Worm (Caenorhabditis elegans) whole organism, young adult: ENCODE measurements around the gene gln-6.
A peak's percentile ranks its signal among the peaks of the same experiment; 100 is the strongest.

Experiments used
- B0019.2 ChIP-seq: fragments of 200-800 bp; sonication (Bioruptor generic); conservative IDR thresholded peaks from 2 replicates; pipeline ENCODE4 v1.3.6; 2022; ENCODE audit warnings: missing genetic modification reagents, missing genetic modification characterization, missing compliant biosample characterization
- B0035.1 ChIP-seq: sonication (generic microtip); optimal IDR thresholded peaks from 2 replicates; lab custom pipeline; 2016; ENCODE audit warnings: missing genetic modification characterization, mild to moderate bottlenecking, missing compliant biosample characterization, missing genotype, missing genetic modification reagents
- B0336.3 ChIP-seq: fragments of 200-800 bp; sonication (Bioruptor generic); IDR thresholded peaks from 2 replicates; pipeline ENCODE4 v1.3.6; 2022; ENCODE audit warnings: missing genetic modification characterization, missing compliant biosample characterization
- D2030.7 ChIP-seq: fragments of 200-800 bp; sonication (Bioruptor generic); IDR thresholded peaks from 2 replicates; pipeline ENCODE4 v1.3.6; 2022; ENCODE audit warnings: missing genetic modification reagents, missing genetic modification characterization, missing compliant biosample characterization
- F37B4.10 ChIP-seq: fragments of 200-800 bp; sonication (Bioruptor generic); IDR thresholded peaks from 2 replicates; pipeline ENCODE4 v1.3.6; 2022; ENCODE audit warnings: missing genetic modification characterization, missing compliant biosample characterization
- F49E8.2 ChIP-seq: sonication (generic microtip); optimal IDR thresholded peaks from 3 replicates; lab custom pipeline; 2017; ENCODE audit warnings: missing genetic modification characterization, mild to moderate bottlenecking, missing compliant biosample characterization, antibody characterized with exemption, moderate library complexity; ENCODE audit not compliant: insufficient read depth
- K11D2.4 ChIP-seq: fragments of 200-800 bp; sonication (Bioruptor generic); IDR thresholded peaks from 2 replicates; pipeline ENCODE4 v1.3.6; 2022; ENCODE audit warnings: missing genetic modification reagents, missing genetic modification characterization, missing compliant biosample characterization
- T07F8.4 ChIP-seq: sonication (generic microtip); optimal IDR thresholded peaks from 2 replicates; lab custom pipeline; 2016; ENCODE audit warnings: mild to moderate bottlenecking, missing genetic modification characterization, moderate library complexity, missing compliant biosample characterization
- Y53G8AR.9 ChIP-seq: fragments of 200-800 bp; sonication (Bioruptor generic); conservative IDR thresholded peaks from 2 replicates; pipeline ENCODE4 v1.3.6; 2022; ENCODE audit warnings: missing genetic modification reagents, missing genetic modification characterization, missing compliant biosample characterization
- Y67H2A.10 ChIP-seq: fragments of 200-800 bp; sonication (Bioruptor generic); conservative IDR thresholded peaks from 2 replicates; pipeline ENCODE4 v1.3.6; 2022; ENCODE audit warnings: missing genetic modification reagents, missing genetic modification characterization, missing compliant biosample characterization
- Y95B8A.8 ChIP-seq: fragments of 200-800 bp; sonication (Bioruptor generic); IDR thresholded peaks from 2 replicates; pipeline ENCODE4 v1.3.6; 2022; ENCODE audit warnings: missing genetic modification reagents, missing genetic modification characterization, missing compliant biosample characterization
- akir-1 ChIP-seq: fragments of 200-800 bp; sonication (Bioruptor generic); optimal IDR thresholded peaks from 2 replicates; lab custom pipeline; 2018; ENCODE audit warnings: mild to moderate bottlenecking, missing genetic modification characterization, moderate library complexity, missing compliant biosample characterization
- ama-1 ChIP-seq, 3 experiments: fragments of 150-350 bp in 1 of 3; sonication (generic microtip) in 2 of 3; optimal IDR thresholded peaks; 2 replicates each; lab custom pipeline; 2014 to 2018; ENCODE audit warnings: missing biosample characterization in 2 of 3, missing genetic modification characterization in 2 of 3, missing genetic modification reagents in 2 of 3
- athp-1 ChIP-seq: sonication (generic microtip); optimal IDR thresholded peaks from 2 replicates; lab custom pipeline; 2017; ENCODE audit warnings: mild to moderate bottlenecking, missing genetic modification characterization, missing compliant biosample characterization
- attf-3 ChIP-seq: fragments of 200-800 bp; sonication (Bioruptor generic); conservative IDR thresholded peaks from 2 replicates; pipeline ENCODE4 v1.3.6; 2022; ENCODE audit warnings: missing genetic modification reagents, missing genetic modification characterization, missing compliant biosample characterization
- bed-1 ChIP-seq: fragments of 200-800 bp; sonication (Bioruptor generic); IDR thresholded peaks from 2 replicates; pipeline ENCODE4 v1.3.6; 2022; ENCODE audit warnings: missing genetic modification reagents, missing genetic modification characterization, missing compliant biosample characterization
- ccch-3 ChIP-seq: fragments of 200-800 bp; sonication (Bioruptor generic); optimal IDR thresholded peaks from 2 replicates; lab custom pipeline; 2018; ENCODE audit warnings: mild to moderate bottlenecking, missing genetic modification characterization, missing compliant biosample characterization
- cebp-1 ChIP-seq, 2 experiments: fragments of 200-800 bp in 1 of 2; sonication (Bioruptor generic) in 1 of 2; sonication (generic microtip) in 1 of 2; IDR thresholded peaks in 1 of 2; optimal IDR thresholded peaks in 1 of 2; 2 replicates each; pipeline versions ENCODE4 v1.3.6 to Lab custom; 2017 to 2022; ENCODE audit warnings: missing compliant biosample characterization in 2 of 2, missing genetic modification characterization in 2 of 2, mild to moderate bottlenecking in 1 of 2, missing genetic modification reagents in 1 of 2, moderate library complexity in 1 of 2
- cebp-2 ChIP-seq: fragments of 200-800 bp; sonication (Bioruptor generic); IDR thresholded peaks from 2 replicates; pipeline ENCODE4 v1.3.6; 2022; ENCODE audit warnings: missing genetic modification characterization, missing compliant biosample characterization
- ceh-100 ChIP-seq: fragments of 200-800 bp; sonication (Bioruptor generic); IDR thresholded peaks from 2 replicates; pipeline ENCODE4 v1.3.6; 2022; ENCODE audit warnings: missing genetic modification reagents, missing genetic modification characterization, missing compliant biosample characterization
- efl-1 ChIP-seq: fragments of 150-350 bp; optimal IDR thresholded peaks from 2 replicates; lab custom pipeline; 2014; ENCODE audit warnings: missing biosample characterization, missing genetic modification reagents, missing genetic modification characterization
- egl-18 ChIP-seq: fragments of 200-800 bp; sonication (Bioruptor generic); IDR thresholded peaks from 2 replicates; pipeline ENCODE4 v1.3.6; 2022; ENCODE audit warnings: missing genetic modification reagents, missing genetic modification characterization, missing compliant biosample characterization
- gei-17 ChIP-seq: fragments of 200-800 bp; sonication (Bioruptor generic); optimal IDR thresholded peaks from 2 replicates; lab custom pipeline; 2018; ENCODE audit warnings: mild to moderate bottlenecking, missing genetic modification characterization, missing compliant biosample characterization
- him-1 ChIP-seq: sonication (generic microtip); optimal IDR thresholded peaks from 2 replicates; lab custom pipeline; 2016; ENCODE audit warnings: missing genotype, missing genetic modification reagents, missing genetic modification characterization, missing compliant biosample characterization
- hlh-12 ChIP-seq: sonication (generic microtip); optimal IDR thresholded peaks from 2 replicates; lab custom pipeline; 2016; ENCODE audit warnings: missing genetic modification characterization, missing compliant biosample characterization
- hlh-26 ChIP-seq: fragments of 200-800 bp; sonication (Bioruptor generic); conservative IDR thresholded peaks from 2 replicates; pipeline ENCODE4 v1.3.6; 2022; ENCODE audit warnings: missing genetic modification reagents, missing genetic modification characterization, missing compliant biosample characterization
- hmg-20 ChIP-seq: fragments of 200-800 bp; sonication (Bioruptor generic); IDR thresholded peaks from 2 replicates; pipeline ENCODE4 v1.3.6; 2022; ENCODE audit warnings: missing genetic modification reagents, missing genetic modification characterization, missing compliant biosample characterization
- let-526 ChIP-seq: fragments of 200-800 bp; sonication (Bioruptor generic); IDR thresholded peaks from 2 replicates; pipeline ENCODE4 v1.3.6; 2022; ENCODE audit warnings: missing genetic modification reagents, missing genetic modification characterization, missing compliant biosample characterization
- lin-54 ChIP-seq: fragments of 200-800 bp; sonication (Bioruptor generic); optimal IDR thresholded peaks from 2 replicates; lab custom pipeline; 2018; ENCODE audit warnings: mild to moderate bottlenecking, missing genetic modification characterization, missing compliant biosample characterization
- lsy-27 ChIP-seq: sonication (generic microtip); optimal IDR thresholded peaks from 2 replicates; lab custom pipeline; 2017; ENCODE audit warnings: missing genetic modification characterization, mild to moderate bottlenecking, missing compliant biosample characterization, antibody characterized with exemption, missing genotype, borderline replicate concordance; ENCODE audit not compliant: insufficient read depth
- madf-3 ChIP-seq: fragments of 200-800 bp; sonication (Bioruptor generic); IDR thresholded peaks from 2 replicates; pipeline ENCODE4 v1.3.6; 2022; ENCODE audit warnings: missing genetic modification reagents, missing genetic modification characterization, missing compliant biosample characterization
- madf-6 ChIP-seq: fragments of 200-800 bp; sonication (Bioruptor generic); IDR thresholded peaks from 2 replicates; pipeline ENCODE4 v1.3.6; 2022; ENCODE audit warnings: missing genetic modification reagents, missing genetic modification characterization, missing compliant biosample characterization
- madf-8 ChIP-seq: fragments of 200-800 bp; sonication (Bioruptor generic); conservative IDR thresholded peaks from 2 replicates; pipeline ENCODE4 v1.3.6; 2022; ENCODE audit warnings: missing genetic modification reagents, missing genetic modification characterization, missing compliant biosample characterization
- mxl-1 ChIP-seq: sonication (generic microtip); optimal IDR thresholded peaks from 2 replicates; lab custom pipeline; 2016; ENCODE audit warnings: missing genetic modification characterization, missing compliant biosample characterization
- nfyb-1 ChIP-seq: fragments of 200-800 bp; sonication (Bioruptor generic); IDR thresholded peaks from 2 replicates; pipeline ENCODE4 v1.3.6; 2022; ENCODE audit warnings: missing genetic modification reagents, missing genetic modification characterization, missing compliant biosample characterization
- nhr-120 ChIP-seq: fragments of 200-800 bp; sonication (Bioruptor generic); IDR thresholded peaks from 2 replicates; pipeline ENCODE4 v1.3.6; 2022; ENCODE audit warnings: missing genetic modification characterization, missing compliant biosample characterization
- nhr-90 ChIP-seq: sonication (generic microtip); optimal IDR thresholded peaks from 2 replicates; lab custom pipeline; 2016; ENCODE audit warnings: missing genotype, mild to moderate bottlenecking, missing genetic modification characterization, missing compliant biosample characterization
- pbrm-1 ChIP-seq: fragments of 200-800 bp; sonication (Bioruptor generic); IDR thresholded peaks from 2 replicates; pipeline ENCODE4 v1.3.6; 2022; ENCODE audit warnings: missing genetic modification reagents, missing genetic modification characterization, missing compliant biosample characterization
- rcor-1 ChIP-seq: fragments of 200-800 bp; sonication (Bioruptor generic); IDR thresholded peaks from 2 replicates; pipeline ENCODE4 v1.3.6; 2022; ENCODE audit warnings: missing genetic modification reagents, missing genetic modification characterization, missing compliant biosample characterization
- snpc-1.3 ChIP-seq: sonication (generic microtip); optimal IDR thresholded peaks from 2 replicates; lab custom pipeline; 2017; ENCODE audit warnings: missing genetic modification characterization, mild to moderate bottlenecking, missing compliant biosample characterization, antibody characterized with exemption, moderate library complexity, missing genotype, missing genetic modification reagents; ENCODE audit not compliant: insufficient read depth
- snpc-3.4 ChIP-seq: sonication (generic microtip); optimal IDR thresholded peaks from 2 replicates; lab custom pipeline; 2017; ENCODE audit warnings: missing genetic modification characterization, mild to moderate bottlenecking, missing compliant biosample characterization, antibody characterized with exemption, moderate library complexity, missing genotype, missing genetic modification reagents
- tbx-9 ChIP-seq: sonication (generic microtip); optimal IDR thresholded peaks from 2 replicates; lab custom pipeline; 2016; ENCODE audit warnings: borderline replicate concordance, missing genetic modification characterization, inconsistent platforms, missing compliant biosample characterization
- xnd-1 ChIP-seq: sonication (generic microtip); optimal IDR thresholded peaks from 2 replicates; lab custom pipeline; 2016; ENCODE audit warnings: missing genotype, missing genetic modification reagents, missing genetic modification characterization, missing compliant biosample characterization
- zfh-2 ChIP-seq: fragments of 200-800 bp; sonication (Bioruptor generic); conservative IDR thresholded peaks from 2 replicates; pipeline ENCODE4 v1.3.6; 2022; ENCODE audit warnings: missing genetic modification reagents, missing genetic modification characterization, missing compliant biosample characterization
- zim-3 ChIP-seq: sonication (generic microtip); optimal IDR thresholded peaks from 2 replicates; lab custom pipeline; 2017; ENCODE audit warnings: mild to moderate bottlenecking, missing genetic modification characterization, moderate library complexity, missing compliant biosample characterization
- ztf-22 ChIP-seq: fragments of 200-800 bp; sonication (Bioruptor generic); optimal IDR thresholded peaks from 2 replicates; lab custom pipeline; 2018; ENCODE audit warnings: mild to moderate bottlenecking, missing genetic modification characterization, moderate library complexity, missing compliant biosample characterization
- ztf-6 ChIP-seq: fragments of 200-800 bp; sonication (Bioruptor generic); IDR thresholded peaks from 2 replicates; pipeline ENCODE4 v1.3.6; 2022; ENCODE audit warnings: missing genetic modification reagents, missing genetic modification characterization, missing compliant biosample characterization

Gene gln-6

DNA sequence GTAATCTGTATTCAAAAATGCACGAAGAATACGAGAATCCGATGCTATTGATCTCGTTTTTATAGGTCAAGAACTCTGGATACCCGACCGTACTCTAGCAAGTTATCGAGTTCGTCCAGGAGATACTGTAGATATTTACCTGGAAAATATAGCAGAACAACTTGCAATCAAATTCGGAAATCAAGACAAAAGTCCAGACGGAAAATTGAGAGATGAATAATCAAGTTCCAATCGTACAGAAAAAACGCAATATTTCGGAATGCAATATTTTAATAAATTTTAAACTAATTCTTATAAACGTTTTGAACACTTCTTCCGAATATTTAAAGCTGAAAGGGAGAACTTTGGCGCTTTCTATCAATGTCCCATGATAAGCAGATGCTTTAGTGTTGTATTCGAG lies 1.7 kb downstream of the gln-6 start:
- TF ChIP-seq cebp-2 (GFP tag; lab: Robert Waterston, UW), result no peak
- TF ChIP-seq bed-1 (GFP tag; lab: Robert Waterston, UW), result no peak
- TF ChIP-seq snpc-3.4 (tag; lab: Kevin White, UChicago), result no peak
- TF ChIP-seq him-1 (tag; lab: Kevin White, UChicago), result peak; percentile 35
- no peak for TF ChIP-seq let-526 (GFP tag; lab: Robert Waterston, UW)
- no peak for TF ChIP-seq hlh-26 (GFP tag; lab: Robert Waterston, UW)
- TF ChIP-seq Y95B8A.8 (GFP tag; lab: Robert Waterston, UW), result peak; percentile 80; the same call in 1 of the 2 replicates
- TF ChIP-seq snpc-1.3, result no peak
- TF ChIP-seq Y67H2A.10 (GFP tag; lab: Robert Waterston, UW), result no peak
- TF ChIP-seq ccch-3 (GFP tag; lab: Kevin White, UChicago), result no peak
- TF ChIP-seq zim-3 (tag; lab: Kevin White, UChicago), result no peak
- TF ChIP-seq Y53G8AR.9, result 0 out of 2 replicates have a peak, but pooled peaks have one; percentile 65
- no peak for TF ChIP-seq akir-1
- no peak for TF ChIP-seq ceh-100
- peak; percentile 37 for TF ChIP-seq lin-54
- no peak for TF ChIP-seq attf-3 (GFP tag; lab: Robert Waterston, UW)
- no peak for TF ChIP-seq lsy-27 (tag; lab: Kevin White, UChicago)
- peak; percentile 51 for TF ChIP-seq rcor-1 (GFP tag; lab: Robert Waterston, UW)
- TF ChIP-seq cebp-1 (GFP tag; IDR thresholded peaks at IDR 0.05; lab: Robert Waterston, UW), result no peak
- peak; percentile 42 for TF ChIP-seq cebp-1 (tag; optimal IDR thresholded peaks at IDR 0.05; lab: Kevin White, UChicago)
- no peak for TF ChIP-seq ama-1 (optimal IDR thresholded peaks at IDR 0.05; lab: Kevin White, UChicago)
- TF ChIP-seq ama-1 (GFP tag; optimal IDR thresholded peaks at IDR 0.05; lab: Kevin White, UChicago), result peak in 1 of 2 experiments; percentile 22
- no peak for TF ChIP-seq B0019.2 (GFP tag; lab: Robert Waterston, UW)
- peak; percentile 48 for TF ChIP-seq tbx-9 (tag; lab: Kevin White, UChicago)
- no peak; the same call in 1 of the 2 replicates for TF ChIP-seq hmg-20 (GFP tag; lab: Robert Waterston, UW)
- peak; percentile 43 for TF ChIP-seq xnd-1 (tag; lab: Kevin White, UChicago)
- peak; percentile 59 for TF ChIP-seq F49E8.2 (tag; lab: Kevin White, UChicago)
- no peak for TF ChIP-seq F37B4.10
- no peak for TF ChIP-seq nhr-90 (tag; lab: Kevin White, UChicago)
- peak; percentile 33 for TF ChIP-seq efl-1 (GFP tag; lab: Kevin White, UChicago)
- TF ChIP-seq ztf-6 (GFP tag; lab: Robert Waterston, UW), result no peak
- no peak for TF ChIP-seq pbrm-1
- TF ChIP-seq ztf-22 (GFP tag; lab: Kevin White, UChicago), result no peak
- TF ChIP-seq madf-3 (GFP tag; lab: Robert Waterston, UW), result peak; percentile 5; the same call in 1 of the 2 replicates
- TF ChIP-seq T07F8.4 (tag; lab: Kevin White, UChicago), result no peak
- peak; percentile 93 for TF ChIP-seq B0336.3 (GFP tag; lab: Robert Waterston, UW)
- peak; percentile 45 for TF ChIP-seq D2030.7 (GFP tag; lab: Robert Waterston, UW)
- no peak for TF ChIP-seq gei-17 (GFP tag; lab: Kevin White, UChicago)
- peak; percentile 11 for TF ChIP-seq B0035.1
- TF ChIP-seq madf-8 (GFP tag; lab: Robert Waterston, UW), result no peak
- no peak for TF ChIP-seq K11D2.4 (GFP tag; lab: Robert Waterston, UW)
- no peak for TF ChIP-seq nhr-120 (GFP tag; lab: Robert Waterston, UW)
- no peak for TF ChIP-seq zfh-2 (GFP tag; lab: Robert Waterston, UW)
- no peak for TF ChIP-seq hlh-12 (tag; lab: Kevin White, UChicago)
- no peak for TF ChIP-seq athp-1 (tag; lab: Kevin White, UChicago)
- TF ChIP-seq nfyb-1 (GFP tag; lab: Robert Waterston, UW), result peak; percentile 67; the same call in 1 of the 2 replicates
- no peak for TF ChIP-seq egl-18
- peak; percentile 71 for TF ChIP-seq madf-6 (GFP tag; lab: Robert Waterston, UW)
- no peak for TF ChIP-seq mxl-1 (tag; lab: Kevin White, UChicago)
